Worm (Caenorhabditis elegans) whole organism, L3 larva: ENCODE measurements around the gene K09G1.1.

Source experiments
- R02D3.7 ChIP-seq: fragments of 150-350 bp; optimal IDR thresholded peaks from 2 replicates; lab custom pipeline; 2014; ENCODE audit warnings: missing biosample characterization, missing genetic modification characterization
- ZK546.5 ChIP-seq: sonication (generic microtip); optimal IDR thresholded peaks from 2 replicates; lab custom pipeline; 2017; ENCODE audit warnings: missing biosample characterization, missing genetic modification characterization
- aly-2 ChIP-seq: fragments of 150-350 bp; optimal IDR thresholded peaks from 2 replicates; lab custom pipeline; 2014; ENCODE audit warnings: missing biosample characterization, missing genetic modification characterization
- ama-1 ChIP-seq: fragments of 150-350 bp; optimal IDR thresholded peaks from 2 replicates; lab custom pipeline; 2018
- ceh-16 ChIP-seq: sonication (generic microtip); optimal IDR thresholded peaks from 2 replicates; lab custom pipeline; 2017; ENCODE audit warnings: missing biosample characterization, missing genetic modification characterization
- ceh-28 ChIP-seq: fragments of 150-350 bp; optimal IDR thresholded peaks from 2 replicates; lab custom pipeline; 2014; ENCODE audit warnings: missing biosample characterization, missing genetic modification reagents, missing genetic modification characterization
- ceh-82 ChIP-seq: fragments of 150-350 bp; optimal IDR thresholded peaks from 2 replicates; lab custom pipeline; 2014; ENCODE audit warnings: missing biosample characterization, missing genetic modification characterization
- ceh-9 ChIP-seq: sonication (generic microtip); optimal IDR thresholded peaks from 2 replicates; lab custom pipeline; 2018; ENCODE audit warnings: missing biosample characterization, missing genetic modification characterization
- daf-12 ChIP-seq: fragments of 150-350 bp; optimal IDR thresholded peaks from 2 replicates; lab custom pipeline; 2014; ENCODE audit warnings: missing biosample characterization, missing genetic modification reagents, missing genetic modification characterization
- egl-27 ChIP-seq: sonication (generic microtip); optimal IDR thresholded peaks from 4 replicates; lab custom pipeline; 2017; ENCODE audit warnings: missing biosample characterization, missing genetic modification reagents, missing genetic modification characterization
- egl-5 ChIP-seq: fragments of 150-350 bp; optimal IDR thresholded peaks from 2 replicates; lab custom pipeline; 2017; ENCODE audit warnings: missing biosample characterization, missing genetic modification reagents, missing genetic modification characterization, inconsistent platforms
- elt-1 ChIP-seq: fragments of 150-350 bp; optimal IDR thresholded peaks from 2 replicates; lab custom pipeline; 2014; ENCODE audit warnings: missing biosample characterization, missing genetic modification characterization
- eor-1 ChIP-seq, 2 experiments: fragments of 150-350 bp; optimal IDR thresholded peaks; 2 replicates each; lab custom pipeline; 2014 to 2018; ENCODE audit warnings: missing biosample characterization in 2 of 2, missing genetic modification characterization in 2 of 2
- fkh-2 ChIP-seq: fragments of 150-350 bp; optimal IDR thresholded peaks from 2 replicates; lab custom pipeline; 2014; ENCODE audit warnings: missing biosample characterization, missing genetic modification reagents, missing genetic modification characterization
- fos-1 ChIP-seq: fragments of 150-350 bp; optimal IDR thresholded peaks from 2 replicates; lab custom pipeline; 2014; ENCODE audit warnings: missing biosample characterization, missing genetic modification characterization
- jun-1 ChIP-seq: fragments of 150-350 bp; optimal IDR thresholded peaks from 2 replicates; lab custom pipeline; 2014; ENCODE audit warnings: missing biosample characterization, missing genetic modification reagents, missing genetic modification characterization
- lin-15B ChIP-seq: fragments of 150-350 bp; optimal IDR thresholded peaks from 2 replicates; lab custom pipeline; 2014; ENCODE audit warnings: missing biosample characterization, missing genetic modification characterization
- lin-39 ChIP-seq: fragments of 150-350 bp; optimal IDR thresholded peaks from 2 replicates; lab custom pipeline; 2018; ENCODE audit warnings: missing biosample characterization, missing genetic modification reagents, missing genetic modification characterization
- mdl-1 ChIP-seq: fragments of 150-350 bp; optimal IDR thresholded peaks from 2 replicates; lab custom pipeline; 2014; ENCODE audit warnings: missing biosample characterization, missing genetic modification characterization
- nfya-1 ChIP-seq: sonication (generic microtip); optimal IDR thresholded peaks from 2 replicates; lab custom pipeline; 2017; ENCODE audit warnings: missing genetic modification characterization, mild to moderate bottlenecking, missing compliant biosample characterization, antibody characterized with exemption, moderate library complexity; ENCODE audit not compliant: insufficient read depth
- nhr-11 ChIP-seq: fragments of 150-350 bp; optimal IDR thresholded peaks from 2 replicates; lab custom pipeline; 2014; ENCODE audit warnings: missing biosample characterization, missing genetic modification characterization
- nhr-12 ChIP-seq: fragments of 150-350 bp; optimal IDR thresholded peaks from 2 replicates; lab custom pipeline; 2014; ENCODE audit warnings: missing biosample characterization, missing genetic modification characterization
- nhr-23 ChIP-seq: fragments of 150-350 bp; optimal IDR thresholded peaks from 2 replicates; lab custom pipeline; 2014; ENCODE audit warnings: missing biosample characterization, missing genetic modification reagents, missing genetic modification characterization
- nhr-237 ChIP-seq: fragments of 150-350 bp; optimal IDR thresholded peaks from 2 replicates; lab custom pipeline; 2014; ENCODE audit warnings: missing biosample characterization, missing genetic modification characterization
- nhr-25 ChIP-seq: sonication (generic microtip); optimal IDR thresholded peaks from 2 replicates; lab custom pipeline; 2017; ENCODE audit warnings: missing biosample characterization, missing genetic modification characterization
- nhr-43 ChIP-seq: sonication (generic microtip); optimal IDR thresholded peaks from 2 replicates; lab custom pipeline; 2016; ENCODE audit warnings: mild to moderate bottlenecking, missing genetic modification characterization, missing compliant biosample characterization; ENCODE audit not compliant: poor library complexity, severe bottlenecking
- nhr-67 ChIP-seq: fragments of 150-350 bp; optimal IDR thresholded peaks from 2 replicates; lab custom pipeline; 2014; ENCODE audit warnings: missing biosample characterization, missing genetic modification characterization
- nhr-77 ChIP-seq: fragments of 150-350 bp; optimal IDR thresholded peaks from 2 replicates; lab custom pipeline; 2014; ENCODE audit warnings: missing biosample characterization, missing genetic modification characterization
- pha-4 ChIP-seq: fragments of 150-350 bp; optimal IDR thresholded peaks from 2 replicates; lab custom pipeline; 2014; ENCODE audit warnings: missing biosample characterization, missing genetic modification reagents, missing genetic modification characterization
- pqm-1 ChIP-seq: fragments of 150-350 bp; optimal IDR thresholded peaks from 2 replicates; lab custom pipeline; 2017; ENCODE audit warnings: missing biosample characterization, missing genetic modification characterization, inconsistent platforms
- unc-39 ChIP-seq: sonication (generic microtip); optimal IDR thresholded peaks from 4 replicates; lab custom pipeline; 2017; ENCODE audit warnings: missing biosample characterization, missing genetic modification characterization
- zag-1 ChIP-seq: fragments of 150-350 bp; optimal IDR thresholded peaks from 2 replicates; lab custom pipeline; 2014; ENCODE audit warnings: missing biosample characterization, missing genetic modification characterization

The K09G1.1 gene

ce11 chrV:9608256-9608655 is 24.9 kb downstream of the K09G1.1 start, which contains the start of gene dop-2:
Gene dop-2 (plus strand): TSS chrV:9608556.
- TF ChIP-seq ZK546.5 (tag; lab: Kevin White, UChicago) (no peak), nhr-23 (no peak), lin-39 (tag; lab: Kevin White, UChicago) (no peak), ceh-9 (tag; lab: Kevin White, UChicago) (no peak), unc-39 (tag; lab: Kevin White, UChicago) (no peak), nhr-77 (no peak), R02D3.7 (tag; lab: Kevin White, UChicago) (no peak), nhr-43 (no peak), ama-1 (no peak), nhr-25 (no peak), ceh-16 (tag; lab: Kevin White, UChicago) (no peak), pqm-1 (tag; lab: Kevin White, UChicago) (no peak), aly-2 (no peak)
- TF ChIP-seq, all 47 proteins: peak for 0

- TF ChIP-seq nhr-237 (no peak), pha-4 (tag; lab: Kevin White, UChicago) (no peak), nfya-1 (tag; lab: Kevin White, UChicago) (no peak), fkh-2 (no peak), nhr-67 (tag; lab: Kevin White, UChicago) (no peak), egl-5 (tag; lab: Kevin White, UChicago) (no peak), ceh-16 (tag; lab: Kevin White, UChicago) (no peak), nhr-12 (no peak), zag-1 (tag; lab: Kevin White, UChicago) (no peak), eor-1 (tag; optimal IDR thresholded peaks at IDR 0.05; lab: Kevin White, UChicago) (no peak), fos-1 (tag; lab: Kevin White, UChicago) (no peak), ceh-82 (no peak), mdl-1 (tag; lab: Kevin White, UChicago) (no peak), nhr-43 (no peak), daf-12 (tag; lab: Kevin White, UChicago) (no peak), ZK546.5 (tag; lab: Kevin White, UChicago) (no peak), R02D3.7 (tag; lab: Kevin White, UChicago) (no peak), lin-15B (tag; lab: Kevin White, UChicago) (no peak), egl-27 (no peak)
These were observed 25.9 kb downstream of the K09G1.1 start for ce11 chrV:9609217-9609616.

- TF ChIP-seq pha-4 (tag; lab: Kevin White, UChicago) = peak; percentile 42
- TF ChIP-seq aly-2 = no peak
These were observed 32.4 kb downstream of the K09G1.1 start, which contains the start of gene pqn-63 for ce11 chrV:9615725-9616124. Gene pqn-63 (plus strand): TSS chrV:9616031.

ce11 chrV:9616130-9616529 is 32.8 kb downstream of the K09G1.1 start:
- TF ChIP-seq ceh-9 (tag; lab: Kevin White, UChicago) (no peak), ceh-16 (tag; lab: Kevin White, UChicago) (no peak), fkh-2 (no peak), nhr-237 (no peak), jun-1 (tag; lab: Kevin White, UChicago) (no peak), elt-1 (no peak), nhr-12 (no peak), lin-39 (tag; lab: Kevin White, UChicago) (no peak), eor-1 (tag; optimal IDR thresholded peaks at IDR 0.05; lab: Kevin White, UChicago) (no peak)

ce11 chrV:9616687-9617086 is 33.3 kb downstream of the K09G1.1 start:
- TF ChIP-seq unc-39 (tag; lab: Kevin White, UChicago) = no peak
- no peak for TF ChIP-seq nfya-1 (tag; lab: Kevin White, UChicago)
- TF ChIP-seq zag-1 (tag; lab: Kevin White, UChicago) = no peak
- TF ChIP-seq, all 47 proteins: peak for 0

ce11 chrV:9618420-9618819 is 35.1 kb downstream of the K09G1.1 start:
- TF ChIP-seq jun-1 (tag; lab: Kevin White, UChicago) (no peak), zag-1 (tag; lab: Kevin White, UChicago) (no peak), ceh-28 (no peak), nhr-11 (tag; lab: Kevin White, UChicago) (no peak)
